Fruit fly (Drosophila melanogaster): ENCODE measurements around the gene lin-52.

dm6 chrX:5737157-5737556, 17.6 kb downstream of the lin-52 start:
- TF ChIP-seq CG8478 (optimal IDR thresholded peaks at IDR 0.05) (no peak), CTCF (optimal IDR thresholded peaks at IDR 0.05) (no peak)

All from S2 (cell line).